Worm (Caenorhabditis elegans): ENCODE results near the gene C40H1.3.

Gene C40H1.3

DNA sequence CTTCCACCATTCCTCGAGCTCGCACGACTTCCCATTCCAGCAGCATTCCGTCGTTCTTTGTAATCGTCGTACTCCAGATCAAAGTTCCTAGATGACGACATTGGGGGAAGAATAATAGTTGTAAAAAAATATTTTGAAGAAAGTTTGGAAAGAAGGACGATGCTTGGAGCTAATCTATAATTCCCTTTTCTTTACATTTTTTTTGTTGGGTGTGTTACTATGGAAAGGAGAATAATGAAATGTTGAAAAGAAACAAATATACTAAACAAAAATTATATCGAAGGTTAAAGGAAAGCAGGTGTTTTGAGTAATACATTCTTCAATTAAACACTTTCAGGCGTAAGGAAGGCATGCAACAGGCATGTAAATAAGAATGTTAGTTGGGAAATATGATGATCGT, at the start of gene C40H1.3:
TSS of gene C40H1.3 (minus strand) at position 101 of the 400 bp plus-strand sequence.
- TF ChIP-seq unc-62 (GFP tag; optimal IDR thresholded peaks at IDR 0.05): no peak

DNA sequence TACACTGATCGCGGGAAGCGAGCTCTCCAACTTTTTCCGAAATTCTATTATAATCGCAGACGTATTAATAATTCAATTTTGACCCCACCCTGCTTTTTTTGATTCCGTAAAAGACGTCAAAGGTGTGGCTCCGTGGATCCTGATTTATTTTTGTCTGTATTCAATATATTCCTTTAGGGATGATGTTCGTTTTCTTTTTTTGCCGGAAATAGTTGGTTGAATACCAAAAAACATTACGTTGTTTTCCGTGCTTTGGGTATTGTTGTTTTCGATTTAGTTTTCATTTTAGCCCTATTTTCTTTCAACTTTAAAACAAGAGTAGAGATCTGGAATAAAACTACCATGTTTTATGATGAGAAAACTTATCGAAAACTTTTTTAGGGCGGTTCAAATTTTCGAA, 47.5 kb upstream of the C40H1.3 start:
- TF ChIP-seq unc-62 (GFP tag; optimal IDR thresholded peaks at IDR 0.05): no peak

DNA sequence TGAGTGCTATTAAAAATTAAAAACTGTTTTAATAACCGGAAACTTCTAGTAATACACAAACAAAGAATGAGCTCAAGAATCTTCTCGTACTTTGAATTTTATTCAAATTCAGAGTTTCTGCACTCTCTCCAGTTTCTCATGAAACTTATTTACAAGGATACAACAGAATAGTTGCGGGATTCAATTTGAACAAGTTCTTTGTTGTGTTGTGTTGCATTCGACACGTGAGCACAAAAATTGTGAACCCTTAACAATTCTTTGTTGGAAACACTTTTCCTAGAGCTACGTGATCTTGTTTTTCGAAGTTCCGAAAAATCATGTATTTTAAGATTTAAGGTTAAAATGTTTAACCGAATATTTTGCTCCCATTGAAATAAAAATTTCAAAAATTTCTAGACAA, 44.6 kb upstream of the C40H1.3 start:
- TF ChIP-seq unc-62 (GFP tag; optimal IDR thresholded peaks at IDR 0.05): no peak

DNA sequence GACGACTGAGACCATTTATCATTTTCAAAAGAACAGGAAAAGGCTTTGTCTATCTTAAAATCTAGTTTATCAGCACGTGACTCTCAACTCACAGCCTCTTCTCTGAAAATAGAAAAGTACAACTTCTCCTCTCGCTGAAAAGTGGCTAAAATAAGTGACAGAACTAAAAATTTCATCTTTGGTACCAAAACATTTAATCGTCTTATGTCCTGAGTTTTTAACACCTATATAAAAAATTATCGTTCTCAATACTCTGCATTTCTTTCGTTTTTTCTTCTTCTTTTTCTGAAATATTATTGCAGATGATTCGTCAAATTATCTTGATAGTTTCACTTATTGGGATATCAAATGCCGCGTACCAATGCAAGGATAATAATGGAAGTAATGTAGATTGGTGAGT, 37.8 kb upstream of the C40H1.3 start, which contains the start of gene crn-6:
TSS of gene crn-6 (plus strand) at position 301 of the 400 bp plus-strand sequence.
- TF ChIP-seq unc-62 (GFP tag; optimal IDR thresholded peaks at IDR 0.05): no peak

DNA sequence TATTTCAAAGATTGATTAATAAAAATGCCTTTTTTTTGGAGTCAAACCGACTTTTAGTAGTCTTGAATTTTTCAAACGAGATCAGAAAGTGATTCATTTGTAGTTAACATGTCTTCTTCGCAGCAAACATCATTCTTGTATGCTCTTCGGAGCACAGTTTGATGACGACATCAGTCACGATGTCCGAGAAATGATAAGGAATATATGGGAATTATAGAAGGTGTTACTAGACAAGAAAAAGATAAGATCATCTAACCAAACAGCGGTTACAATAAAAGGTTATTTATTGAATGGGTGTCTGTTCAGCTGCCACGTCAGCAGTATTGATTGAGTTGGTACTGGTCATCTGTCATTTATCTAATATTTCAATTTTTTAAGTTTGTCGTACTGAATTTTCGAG, 37.2 kb upstream of the C40H1.3 start:
- TF ChIP-seq unc-62 (GFP tag; optimal IDR thresholded peaks at IDR 0.05): no peak

- no peak for TF ChIP-seq unc-62 (GFP tag; optimal IDR thresholded peaks at IDR 0.05)
These were observed 32.1 kb upstream of the C40H1.3 start, which contains the start of gene flp-25 for ce11 chrIII:9361228-9361627. Gene flp-25 (plus strand): TSS chrIII:9361528.

DNA sequence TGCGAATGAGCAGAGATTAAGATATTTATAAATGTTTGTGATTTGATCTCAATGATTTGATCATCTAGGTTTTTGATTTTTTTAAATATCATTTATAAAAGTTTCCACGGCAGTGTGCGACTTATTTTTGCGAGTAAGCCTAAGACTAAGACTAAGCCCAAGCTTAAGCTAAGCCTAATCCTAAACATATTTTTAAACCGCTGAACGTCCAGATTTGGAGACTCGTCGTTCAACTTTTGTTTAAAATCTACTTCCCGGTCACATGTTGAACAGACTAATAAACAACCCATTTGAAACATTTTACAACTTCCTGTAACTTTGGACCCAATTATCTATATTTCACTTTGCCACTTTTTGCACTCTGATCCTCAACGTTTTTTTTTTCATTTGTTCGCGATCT, 29.9 kb upstream of the C40H1.3 start, which contains the start of gene K04H4.5:
TSS of gene K04H4.5 (plus strand) at position 301 of the 400 bp plus-strand sequence.
- no peak for TF ChIP-seq unc-62 (GFP tag; optimal IDR thresholded peaks at IDR 0.05)

ce11 chrIII:9355412-9355969, 26.3 kb upstream of the C40H1.3 start, which contains the start of gene chtb-1:
Gene chtb-1 (minus strand): TSS chrIII:9355462.
- TF ChIP-seq unc-62 (GFP tag; optimal IDR thresholded peaks at IDR 0.05): no peak

ce11 chrIII:9353814-9354213, 24.6 kb upstream of the C40H1.3 start:
- TF ChIP-seq unc-62 (GFP tag; optimal IDR thresholded peaks at IDR 0.05): no peak

DNA sequence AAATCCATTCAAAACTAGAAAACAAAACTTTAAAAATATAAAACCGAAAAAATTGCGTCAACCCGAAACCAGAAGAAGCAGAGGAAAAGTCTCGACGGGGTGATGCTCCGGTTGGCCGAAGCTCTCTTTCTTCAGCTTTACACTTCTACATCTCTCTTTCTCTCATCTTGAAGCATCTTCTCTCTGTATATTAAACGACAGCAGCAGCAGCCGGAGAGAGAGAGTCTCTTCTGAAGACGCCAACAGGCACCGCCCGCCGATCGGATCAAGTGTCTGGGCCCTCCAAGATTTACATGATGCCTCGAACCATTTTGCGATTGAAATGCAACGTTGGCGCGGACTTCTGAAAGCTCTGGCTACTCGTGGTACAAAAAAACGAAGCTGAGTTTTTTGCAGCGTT, 17.6 kb upstream of the C40H1.3 start:
- no peak for TF ChIP-seq unc-62 (GFP tag; optimal IDR thresholded peaks at IDR 0.05)

- TF ChIP-seq unc-62 (GFP tag; optimal IDR thresholded peaks at IDR 0.05): no peak
These were observed 16.9 kb upstream of the C40H1.3 start for ce11 chrIII:9346114-9346513.

- no peak for TF ChIP-seq unc-62 (GFP tag; optimal IDR thresholded peaks at IDR 0.05)
These were observed 15.2 kb upstream of the C40H1.3 start, which contains the start of gene emb-9 for ce11 chrIII:9344347-9344746. Gene emb-9 (minus strand): TSS chrIII:9344447.

- no peak for TF ChIP-seq unc-62 (GFP tag; optimal IDR thresholded peaks at IDR 0.05)
These were observed 10.9 kb upstream of the C40H1.3 start for ce11 chrIII:9340025-9340424.

DNA sequence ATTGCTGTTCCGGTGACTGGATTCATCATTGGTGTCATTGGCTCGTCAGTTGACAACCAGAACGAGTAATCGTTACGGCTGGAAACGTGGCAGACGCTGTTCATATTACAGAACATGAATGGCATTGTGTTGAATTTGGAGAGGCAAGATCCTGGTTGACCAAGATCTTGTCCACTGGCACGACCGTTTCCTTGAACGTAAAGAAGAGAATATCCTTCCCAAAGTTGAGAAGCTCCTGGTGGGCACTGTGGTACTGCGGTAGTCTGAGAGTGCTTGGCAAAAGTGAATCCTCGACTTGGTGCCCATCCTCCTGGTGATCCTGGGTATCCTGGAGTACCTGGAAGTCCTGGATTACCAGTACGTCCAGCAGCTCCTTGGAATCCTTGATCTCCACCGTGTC, 8.8 kb upstream of the C40H1.3 start:
- no peak for TF ChIP-seq unc-62 (GFP tag; optimal IDR thresholded peaks at IDR 0.05)

ce11 chrIII:9336807-9337206, 7.6 kb upstream of the C40H1.3 start:
- no peak for TF ChIP-seq unc-62 (GFP tag; optimal IDR thresholded peaks at IDR 0.05)

DNA sequence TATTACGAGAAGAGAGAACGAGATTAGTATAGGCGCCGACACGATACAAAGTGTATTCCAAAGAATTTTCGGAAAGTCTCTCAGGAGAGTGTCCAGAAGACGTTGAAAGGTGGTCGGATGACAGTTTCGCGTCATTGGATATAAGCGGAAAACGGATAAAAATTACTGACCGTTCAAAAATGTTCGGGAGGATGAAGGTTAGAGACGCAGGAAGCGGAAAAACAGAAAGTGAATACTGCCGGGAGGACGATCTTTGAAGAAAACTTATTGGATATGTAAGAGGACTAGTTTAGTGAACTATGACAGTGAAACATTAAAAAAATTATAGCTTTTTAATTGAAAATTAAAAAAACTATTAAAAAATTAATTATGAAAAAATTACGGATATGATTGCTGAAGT, 5.9 kb upstream of the C40H1.3 start:
- no peak for TF ChIP-seq unc-62 (GFP tag; optimal IDR thresholded peaks at IDR 0.05)

DNA sequence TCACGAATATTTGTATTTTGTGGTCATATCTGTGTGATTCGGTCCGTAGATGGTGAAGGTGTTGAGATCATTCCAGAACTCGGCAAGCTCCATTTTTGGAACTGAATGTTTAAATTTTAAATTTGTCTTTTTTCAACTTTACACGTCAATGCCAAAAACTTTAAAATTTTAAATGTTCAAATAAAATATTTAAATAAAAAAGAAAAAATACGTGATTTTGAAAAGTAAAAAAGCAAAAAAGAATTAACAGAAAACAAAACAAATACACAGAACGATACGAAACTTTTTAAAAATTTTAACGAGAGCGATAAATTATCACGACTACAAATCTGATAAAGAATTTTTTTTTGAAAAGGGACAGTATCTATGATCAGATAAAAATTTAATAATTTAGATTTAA, 5.0 kb upstream of the C40H1.3 start, which contains the start of gene elo-4:
TSS of gene elo-4 (minus strand) at position 101 of the 400 bp plus-strand sequence.
- TF ChIP-seq unc-62 (GFP tag; optimal IDR thresholded peaks at IDR 0.05): no peak

ce11 chrIII:9331084-9331564, 2.0 kb upstream of the C40H1.3 start, which contains the start of gene ufc-1:
Gene ufc-1 (plus strand): TSS chrIII:9331514.
- no peak for TF ChIP-seq unc-62 (GFP tag; optimal IDR thresholded peaks at IDR 0.05)
